Worm (Caenorhabditis elegans) whole organism, L1 larva: ENCODE measurements around the gene C10A4.1.

Experiments
- C34B4.2 ChIP-seq: sonication (generic microtip); optimal IDR thresholded peaks from 2 replicates; lab custom pipeline; 2017; ENCODE audit warnings: mild to moderate bottlenecking, missing genetic modification characterization, missing compliant biosample characterization
- Y116A8C.19 ChIP-seq: sonication (generic microtip); optimal IDR thresholded peaks from 2 replicates; lab custom pipeline; 2016; ENCODE audit warnings: missing compliant biosample characterization, missing genetic modification characterization, borderline replicate concordance
- aha-1 ChIP-seq: fragments of 150-350 bp; optimal IDR thresholded peaks from 2 replicates; lab custom pipeline; 2014; ENCODE audit warnings: missing biosample characterization, missing genetic modification characterization
- ama-1 ChIP-seq: fragments of 150-350 bp; optimal IDR thresholded peaks from 2 replicates; lab custom pipeline; 2014
- ceh-82 ChIP-seq, 3 experiments: fragments of 150-350 bp in 1 of 3; sonication (generic microtip) in 2 of 3; optimal IDR thresholded peaks; 2 replicates each; lab custom pipeline; 2014 to 2017; ENCODE audit warnings: missing biosample characterization in 3 of 3, missing genetic modification characterization in 3 of 3
- ceh-90 ChIP-seq: sonication (generic microtip); optimal IDR thresholded peaks from 2 replicates; lab custom pipeline; 2016; ENCODE audit warnings: missing genetic modification characterization, missing compliant biosample characterization
- ces-1 ChIP-seq: fragments of 150-350 bp; optimal IDR thresholded peaks from 2 replicates; lab custom pipeline; 2014; ENCODE audit warnings: missing biosample characterization, missing genetic modification reagents, missing genetic modification characterization
- dpl-1 ChIP-seq, 3 experiments: fragments of 150-350 bp in 2 of 3; sonication (generic microtip) in 1 of 3; optimal IDR thresholded peaks; 2 replicates each; lab custom pipeline; 2014 to 2017; ENCODE audit warnings: missing biosample characterization in 3 of 3, missing genetic modification characterization in 3 of 3, missing genetic modification reagents in 3 of 3
- dsc-1 ChIP-seq: sonication (generic microtip); optimal IDR thresholded peaks from 2 replicates; lab custom pipeline; 2016; ENCODE audit warnings: mild to moderate bottlenecking, missing genetic modification characterization, missing compliant biosample characterization
- fkh-4 ChIP-seq: sonication (generic microtip); optimal IDR thresholded peaks from 2 replicates; lab custom pipeline; 2016; ENCODE audit warnings: missing compliant biosample characterization, missing genetic modification characterization, borderline replicate concordance
- grh-1 ChIP-seq: fragments of 200-800 bp; sonication (Bioruptor generic); IDR thresholded peaks from 2 replicates; pipeline ENCODE4 v1.3.6; 2022; ENCODE audit warnings: missing genetic modification reagents, missing genetic modification characterization, missing compliant biosample characterization
- hlh-4 ChIP-seq: sonication (generic microtip); optimal IDR thresholded peaks from 2 replicates; lab custom pipeline; 2016; ENCODE audit warnings: mild to moderate bottlenecking, missing genetic modification characterization, missing compliant biosample characterization
- lin-13 ChIP-seq: fragments of 150-350 bp; optimal IDR thresholded peaks from 2 replicates; lab custom pipeline; 2014; ENCODE audit warnings: missing biosample characterization, missing genetic modification reagents, missing genetic modification characterization
- lin-14 ChIP-seq: fragments of 200-800 bp; sonication (Bioruptor generic); optimal IDR thresholded peaks from 2 replicates; lab custom pipeline; 2018; ENCODE audit warnings: mild to moderate bottlenecking, missing genetic modification characterization, moderate library complexity, missing compliant biosample characterization
- lir-3 ChIP-seq: sonication (generic microtip); optimal IDR thresholded peaks from 2 replicates; lab custom pipeline; 2016; ENCODE audit warnings: mild to moderate bottlenecking, missing genetic modification characterization, moderate library complexity, missing compliant biosample characterization; ENCODE audit not compliant: poor library complexity
- lsy-2 ChIP-seq, 2 experiments: fragments of 150-350 bp; optimal IDR thresholded peaks; 2 replicates each; lab custom pipeline; 2014; ENCODE audit warnings: missing biosample characterization in 2 of 2, missing genetic modification characterization in 2 of 2
- mab-9 ChIP-seq: fragments of 200-800 bp; sonication (Bioruptor generic); IDR thresholded peaks from 2 replicates; pipeline ENCODE4 v1.3.6; 2022; ENCODE audit warnings: missing genetic modification reagents, missing genetic modification characterization, missing compliant biosample characterization
- mef-2 ChIP-seq: fragments of 150-350 bp; optimal IDR thresholded peaks from 2 replicates; lab custom pipeline; 2014; ENCODE audit warnings: missing biosample characterization, missing genetic modification characterization
- mep-1 ChIP-seq: fragments of 150-350 bp; optimal IDR thresholded peaks from 2 replicates; lab custom pipeline; 2014; ENCODE audit warnings: missing biosample characterization, missing genetic modification characterization
- nhr-20 ChIP-seq: sonication (generic microtip); optimal IDR thresholded peaks from 2 replicates; lab custom pipeline; 2016; ENCODE audit warnings: mild to moderate bottlenecking, missing genetic modification characterization, missing compliant biosample characterization
- nhr-237 ChIP-seq: fragments of 150-350 bp; optimal IDR thresholded peaks from 2 replicates; lab custom pipeline; 2014; ENCODE audit warnings: missing biosample characterization, missing genetic modification characterization
- nhr-84 ChIP-seq: sonication (generic microtip); optimal IDR thresholded peaks from 2 replicates; lab custom pipeline; 2017; ENCODE audit warnings: missing biosample characterization, missing genetic modification characterization
- nhr-90 ChIP-seq: sonication (generic microtip); optimal IDR thresholded peaks from 2 replicates; lab custom pipeline; 2016; ENCODE audit warnings: mild to moderate bottlenecking, missing genetic modification characterization, missing compliant biosample characterization; ENCODE audit not compliant: poor library complexity
- pag-3 ChIP-seq: sonication (generic microtip); optimal IDR thresholded peaks from 2 replicates; lab custom pipeline; 2017; ENCODE audit warnings: missing genetic modification characterization, mild to moderate bottlenecking, missing compliant biosample characterization, antibody characterized with exemption, borderline replicate concordance; ENCODE audit not compliant: insufficient read depth
- pqm-1 ChIP-seq: sonication (generic microtip); optimal IDR thresholded peaks from 3 replicates; lab custom pipeline; 2017; ENCODE audit warnings: missing biosample characterization, missing genetic modification characterization
- sox-4 ChIP-seq: sonication (generic microtip); optimal IDR thresholded peaks from 2 replicates; lab custom pipeline; 2016; ENCODE audit warnings: missing genetic modification characterization, missing compliant biosample characterization
- swsn-7 ChIP-seq: sonication (generic microtip); optimal IDR thresholded peaks from 2 replicates; lab custom pipeline; 2016; ENCODE audit warnings: missing genetic modification characterization, missing compliant biosample characterization
- tbx-2 ChIP-seq: sonication (generic microtip); optimal IDR thresholded peaks from 2 replicates; lab custom pipeline; 2016; ENCODE audit warnings: missing genetic modification characterization, missing compliant biosample characterization
- tlp-1 ChIP-seq: fragments of 150-350 bp; optimal IDR thresholded peaks from 2 replicates; lab custom pipeline; 2014; ENCODE audit warnings: missing biosample characterization, missing genetic modification characterization
- unc-130 ChIP-seq: fragments of 150-350 bp; optimal IDR thresholded peaks from 2 replicates; lab custom pipeline; 2017; ENCODE audit warnings: missing biosample characterization, missing genetic modification characterization, inconsistent platforms
- unc-62 ChIP-seq: fragments of 150-350 bp; optimal IDR thresholded peaks from 2 replicates; lab custom pipeline; 2014; ENCODE audit warnings: missing biosample characterization, missing genetic modification reagents, missing genetic modification characterization
- unc-98 ChIP-seq: fragments of 200-800 bp; sonication (Bioruptor generic); IDR thresholded peaks from 2 replicates; pipeline ENCODE4 v1.3.6; 2022; ENCODE audit warnings: missing genetic modification characterization, missing compliant biosample characterization
- zag-1 ChIP-seq: fragments of 150-350 bp; optimal IDR thresholded peaks from 2 replicates; lab custom pipeline; 2014; ENCODE audit warnings: missing biosample characterization, missing genetic modification characterization
- zip-4 ChIP-seq: fragments of 200-800 bp; sonication (Bioruptor generic); optimal IDR thresholded peaks from 2 replicates; lab custom pipeline; 2018; ENCODE audit warnings: mild to moderate bottlenecking, missing genetic modification characterization, moderate library complexity, missing compliant biosample characterization
- ztf-4 ChIP-seq: fragments of 150-350 bp; optimal IDR thresholded peaks from 2 replicates; lab custom pipeline; 2014; ENCODE audit warnings: missing biosample characterization, missing genetic modification characterization

C10A4.1 gene

ce11 chrX:7393167-7393566 is 23.0 kb upstream of the C10A4.1 start, which contains the start of gene gad-2:
TSS of gene gad-2 (plus strand) at chrX:7393467.
- no peak for TF ChIP-seq mef-2 (tag; lab: Kevin White, UChicago)
- TF ChIP-seq lin-14 (GFP tag; lab: Kevin White, UChicago): no peak
- TF ChIP-seq ama-1 (lab: Kevin White, UChicago): no peak
- no peak for TF ChIP-seq nhr-90 (tag; lab: Kevin White, UChicago)
- no peak for TF ChIP-seq zag-1 (tag; lab: Kevin White, UChicago)

ce11 chrX:7397935-7398334 is 18.2 kb upstream of the C10A4.1 start, which contains the start of gene C10A4.13:
TSS of gene C10A4.13 (minus strand) at chrX:7398035.
- no peak for TF ChIP-seq grh-1 (GFP tag; lab: Robert Waterston, UW)
- TF ChIP-seq pqm-1 (tag; lab: Kevin White, UChicago): no peak
- TF ChIP-seq dsc-1 (tag; lab: Kevin White, UChicago): no peak
- TF ChIP-seq pag-3 (tag; lab: Kevin White, UChicago): no peak
- TF ChIP-seq lsy-2 (tag; optimal IDR thresholded peaks at IDR 0.05; lab: Kevin White, UChicago): no peak
- TF ChIP-seq ces-1 (GFP tag; lab: Kevin White, UChicago): no peak
- TF ChIP-seq Y116A8C.19 (tag; lab: Kevin White, UChicago): no peak
- TF ChIP-seq tbx-2: no peak
- no peak for TF ChIP-seq tlp-1 (tag; lab: Kevin White, UChicago)
- no peak for TF ChIP-seq ztf-4 (tag; lab: Kevin White, UChicago)
- TF ChIP-seq mab-9 (GFP tag; lab: Robert Waterston, UW): no peak
- no peak for TF ChIP-seq mep-1 (tag; lab: Kevin White, UChicago)
- TF ChIP-seq hlh-4: no peak
- TF ChIP-seq dpl-1 (GFP tag; optimal IDR thresholded peaks at IDR 0.05; lab: Kevin White, UChicago): no peak
- no peak for TF ChIP-seq fkh-4
- no peak for TF ChIP-seq nhr-84 (tag; lab: Kevin White, UChicago)

- no peak for TF ChIP-seq fkh-4
- TF ChIP-seq dpl-1 (GFP tag; optimal IDR thresholded peaks at IDR 0.05; lab: Kevin White, UChicago): no peak
- no peak for TF ChIP-seq ceh-82 (tag; optimal IDR thresholded peaks at IDR 0.05; lab: Kevin White, UChicago)
- TF ChIP-seq lir-3 (tag; lab: Kevin White, UChicago): no peak
- no peak for TF ChIP-seq nhr-20
- no peak for TF ChIP-seq sox-4 (tag; lab: Kevin White, UChicago)
- TF ChIP-seq aha-1 (tag; lab: Kevin White, UChicago): no peak
- TF ChIP-seq lin-13 (GFP tag; lab: Kevin White, UChicago): no peak
- no peak for TF ChIP-seq C34B4.2 (tag; lab: Kevin White, UChicago)
- no peak for TF ChIP-seq unc-98 (GFP tag; lab: Robert Waterston, UW)
- no peak for TF ChIP-seq unc-62
- TF ChIP-seq ama-1 (lab: Kevin White, UChicago): no peak
- TF ChIP-seq grh-1 (GFP tag; lab: Robert Waterston, UW): no peak
- no peak for TF ChIP-seq mef-2 (tag; lab: Kevin White, UChicago)
- no peak for TF ChIP-seq pqm-1 (tag; lab: Kevin White, UChicago)
- TF ChIP-seq nhr-84 (tag; lab: Kevin White, UChicago): no peak
- no peak for TF ChIP-seq zip-4
- TF ChIP-seq unc-130 (tag; lab: Kevin White, UChicago): no peak
- TF ChIP-seq, all 84 proteins: peak for 0
These were observed 17.6 kb upstream of the C10A4.1 start, which contains the start of gene C10A4.10 for ce11 chrX:7398584-7398983. TSS of gene C10A4.10 (plus strand) at chrX:7398884.

ce11 chrX:7400788-7401187 is 15.4 kb upstream of the C10A4.1 start, which contains the start of gene C10A4.4:
TSS of gene C10A4.4 (plus strand) at chrX:7401088.
- TF ChIP-seq Y116A8C.19 (tag; lab: Kevin White, UChicago) (no peak), ceh-90 (tag; lab: Kevin White, UChicago) (no peak), swsn-7 (no peak), aha-1 (tag; lab: Kevin White, UChicago) (no peak), nhr-237 (tag; lab: Kevin White, UChicago) (no peak)
